Fruit fly (Drosophila melanogaster) S2 (cell line): ENCODE results near the gene brv3.

Experiments used
- CG8478 ChIP-seq: fragments of >200 bp; optimal IDR thresholded peaks from 2 replicates; lab custom pipeline; 2018
- CTCF ChIP-seq, 2 experiments: fragments of >200 bp; optimal IDR thresholded peaks; 2 replicates each; lab custom pipeline; 2018

Gene brv3

DNA sequence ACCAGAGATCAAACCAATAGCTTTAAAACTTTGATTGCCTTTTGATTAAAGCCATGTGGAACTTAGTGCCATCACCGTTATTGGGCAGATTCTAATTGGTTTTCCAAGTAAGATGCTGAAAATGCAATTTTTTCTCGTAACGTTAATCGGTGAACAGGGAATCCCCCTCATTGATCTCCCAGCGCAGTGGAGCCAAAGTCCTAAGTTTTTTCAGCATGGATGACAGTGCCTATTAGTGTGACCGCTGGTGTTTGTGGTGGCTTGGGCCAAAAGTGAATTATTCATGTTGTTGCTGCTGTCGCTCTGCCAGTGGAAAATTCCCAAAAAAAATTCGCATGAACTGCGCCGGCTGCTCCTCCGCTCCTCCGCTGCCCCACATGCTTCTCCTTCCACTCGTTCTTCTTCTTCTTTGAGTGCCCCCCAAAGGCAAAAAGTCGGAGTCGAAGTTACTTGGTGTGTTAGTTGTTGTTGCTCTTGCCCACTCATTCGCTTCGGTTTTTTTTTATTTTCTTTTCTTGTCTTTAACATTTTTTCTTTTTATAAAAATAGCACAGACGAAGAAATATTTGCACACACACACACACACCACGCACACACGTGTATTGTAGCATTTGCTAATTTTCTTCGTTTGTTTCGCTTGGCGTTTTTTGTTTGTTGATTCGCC is 23.7 kb upstream of the brv3 start:
- TF ChIP-seq CTCF (optimal IDR thresholded peaks at IDR 0.05; lab: Kevin White, UChicago) = no peak
- no peak for TF ChIP-seq CG8478 (lab: Kevin White, UChicago)

DNA sequence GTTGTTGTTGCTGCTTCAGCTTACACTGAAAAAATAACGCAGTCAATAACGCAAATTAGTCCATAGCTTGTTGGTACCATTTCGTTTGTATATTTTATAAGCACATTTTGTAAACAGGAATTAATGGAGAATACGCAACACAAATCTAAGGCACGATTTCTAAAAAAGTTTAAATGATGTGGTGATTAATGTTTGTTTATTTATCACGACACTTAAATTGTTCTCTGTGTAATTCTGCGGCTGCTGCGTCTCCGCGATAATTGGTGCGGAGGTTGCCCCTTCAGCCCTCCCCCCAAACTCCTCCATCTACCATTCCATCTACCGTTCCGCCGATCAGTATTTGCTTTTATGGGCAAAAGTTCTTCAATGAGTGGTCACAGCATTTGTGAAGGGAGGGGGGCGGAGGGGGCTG is 23.1 kb upstream of the brv3 start:
- no peak for TF ChIP-seq CTCF (optimal IDR thresholded peaks at IDR 0.05; lab: Kevin White, UChicago)

DNA sequence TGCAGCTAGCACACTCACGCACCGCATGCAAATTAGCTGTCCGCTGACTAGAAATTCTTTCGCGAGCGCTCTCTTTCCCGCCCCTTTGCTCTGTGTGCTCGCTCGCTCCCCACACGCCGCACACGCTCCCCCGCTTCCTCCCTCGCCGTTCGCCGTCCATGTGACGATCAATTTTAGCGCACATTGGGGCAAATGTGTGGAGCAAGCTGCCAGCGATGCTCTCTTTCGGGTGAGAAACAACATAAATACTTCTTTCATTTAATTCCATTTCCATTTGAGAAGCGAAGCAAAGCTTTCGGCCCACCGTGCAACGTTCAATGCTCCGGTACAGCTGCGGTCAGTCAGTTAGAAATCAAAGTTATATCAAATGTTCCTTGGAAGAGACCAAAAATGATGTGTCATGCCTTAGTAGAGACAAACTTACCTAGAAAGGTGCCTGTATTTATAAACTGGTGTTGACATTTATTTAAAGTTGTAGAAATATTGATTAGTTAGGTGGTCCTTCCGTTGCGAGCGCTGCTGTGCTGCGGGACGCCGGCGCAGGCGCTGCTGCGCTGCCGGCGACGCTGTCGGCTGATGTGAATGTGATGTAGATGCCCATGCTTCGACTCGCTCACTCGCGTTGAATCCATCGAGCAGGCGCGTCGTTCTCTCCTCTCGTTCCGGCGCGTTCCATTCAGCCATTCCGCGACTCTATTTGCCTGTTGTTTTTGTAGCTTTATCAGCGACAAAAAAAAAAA is 21.8 kb upstream of the brv3 start:
- TF ChIP-seq CG8478 (lab: Kevin White, UChicago) (no peak), CTCF (optimal IDR thresholded peaks at IDR 0.05; lab: Kevin White, UChicago) (peak; percentile 23 to 40)

DNA sequence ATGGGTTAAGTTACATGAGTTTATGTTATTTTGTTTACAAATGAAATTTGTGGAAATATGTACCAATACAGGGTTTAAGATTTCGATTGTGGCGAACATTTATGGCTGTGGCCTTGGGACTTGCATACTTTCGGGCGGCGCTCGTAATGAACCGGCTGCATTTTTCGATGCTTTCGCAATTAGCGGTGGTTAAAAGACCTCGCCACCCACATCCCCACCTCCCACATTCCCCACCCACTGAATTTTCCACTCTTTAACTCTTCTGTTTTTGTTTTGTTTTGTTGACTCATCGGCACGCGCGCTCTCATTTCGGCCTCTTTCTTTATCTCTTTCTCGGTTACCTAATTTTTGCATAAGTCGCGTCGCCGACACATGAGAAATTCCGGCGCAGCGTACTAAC is 21.2 kb upstream of the brv3 start:
- TF ChIP-seq CTCF (optimal IDR thresholded peaks at IDR 0.05; lab: Kevin White, UChicago) (no peak), CG8478 (lab: Kevin White, UChicago) (no peak)

DNA sequence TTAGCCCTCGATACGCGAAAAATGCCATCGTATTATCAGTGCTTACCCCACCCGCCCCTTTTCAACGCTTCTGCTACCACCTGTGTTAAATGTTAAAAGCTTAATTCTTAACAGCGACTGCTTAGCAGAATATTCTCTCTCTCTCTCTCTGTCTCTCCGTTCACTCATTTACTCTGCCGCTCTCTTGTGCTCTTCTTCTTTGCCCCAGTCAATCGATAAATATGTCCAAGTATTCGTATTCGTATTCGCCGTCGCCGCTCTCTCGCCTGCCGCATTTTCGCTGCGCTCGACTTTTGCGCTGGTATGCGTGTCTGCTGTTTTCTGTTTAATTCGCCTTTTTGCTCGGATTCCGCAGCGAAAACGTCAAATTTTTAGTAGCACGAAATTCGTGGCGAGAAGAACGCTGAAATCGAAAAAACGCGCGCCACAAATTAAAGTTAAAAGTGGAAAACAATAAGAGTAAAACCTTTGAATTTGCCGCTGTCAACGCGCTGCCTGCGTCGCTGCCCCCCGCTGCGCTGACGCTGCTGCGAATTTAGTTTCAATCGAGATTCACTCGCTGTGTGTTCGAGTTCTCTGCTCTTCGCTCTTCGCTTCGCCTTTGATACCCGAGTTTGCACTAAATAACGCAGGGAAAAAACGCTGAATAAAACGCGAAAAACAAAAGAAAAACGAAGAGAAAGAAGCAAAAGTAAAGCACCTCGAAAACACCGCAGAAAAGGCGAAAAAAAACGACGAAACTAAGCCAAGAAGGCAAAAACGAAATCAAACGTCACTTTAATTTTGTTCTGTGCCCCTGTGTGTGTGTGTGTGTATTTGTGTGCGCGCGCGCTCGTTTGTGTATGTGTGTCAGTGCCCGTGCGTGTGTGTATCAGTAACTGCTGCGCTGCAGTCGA is 18.4 kb upstream of the brv3 start:
- TF ChIP-seq CG8478 (lab: Kevin White, UChicago) (no peak), CTCF (optimal IDR thresholded peaks at IDR 0.05; lab: Kevin White, UChicago) (no peak)

DNA sequence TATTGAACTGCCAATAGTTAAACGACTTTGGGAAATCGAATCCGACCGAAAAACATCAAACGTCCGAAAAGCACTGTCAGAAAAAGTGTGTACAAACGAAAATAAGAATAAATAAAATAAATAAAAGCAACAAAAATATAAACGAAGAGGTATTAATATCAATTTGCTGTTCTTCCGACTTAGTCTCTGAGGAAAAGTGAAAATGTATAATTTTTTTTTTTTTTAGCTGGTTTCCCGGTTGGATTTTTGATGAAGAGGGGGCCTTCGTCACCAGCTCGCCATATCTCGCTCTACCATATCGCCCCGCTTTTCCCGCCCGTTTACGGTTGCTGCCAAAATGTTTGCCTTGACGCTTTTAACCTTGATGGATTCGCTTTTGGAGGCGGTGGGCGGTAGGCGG is 14.3 kb upstream of the brv3 start:
- no peak for TF ChIP-seq CTCF (optimal IDR thresholded peaks at IDR 0.05; lab: Kevin White, UChicago)
- no peak for TF ChIP-seq CG8478 (lab: Kevin White, UChicago)

DNA sequence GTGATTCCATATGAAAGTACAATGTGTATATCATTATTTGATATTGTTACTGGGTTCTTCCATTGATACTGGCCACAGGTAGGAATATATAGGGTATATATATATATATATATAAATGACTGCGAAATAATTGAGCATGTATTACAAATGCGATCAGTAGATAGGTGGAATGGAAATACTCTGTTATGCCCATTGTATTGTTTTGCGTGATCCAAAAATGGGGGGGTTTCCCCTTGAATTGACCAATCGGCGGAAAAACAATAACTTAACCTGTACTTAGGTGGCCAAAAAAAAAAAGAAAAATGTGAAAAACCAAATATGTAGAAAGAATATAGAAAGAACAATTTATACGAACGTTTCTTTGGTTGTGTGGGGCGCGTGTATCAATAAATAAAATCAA is 13.5 kb upstream of the brv3 start:
- TF ChIP-seq CTCF (optimal IDR thresholded peaks at IDR 0.05; lab: Kevin White, UChicago) (no peak), CG8478 (lab: Kevin White, UChicago) (no peak)

DNA sequence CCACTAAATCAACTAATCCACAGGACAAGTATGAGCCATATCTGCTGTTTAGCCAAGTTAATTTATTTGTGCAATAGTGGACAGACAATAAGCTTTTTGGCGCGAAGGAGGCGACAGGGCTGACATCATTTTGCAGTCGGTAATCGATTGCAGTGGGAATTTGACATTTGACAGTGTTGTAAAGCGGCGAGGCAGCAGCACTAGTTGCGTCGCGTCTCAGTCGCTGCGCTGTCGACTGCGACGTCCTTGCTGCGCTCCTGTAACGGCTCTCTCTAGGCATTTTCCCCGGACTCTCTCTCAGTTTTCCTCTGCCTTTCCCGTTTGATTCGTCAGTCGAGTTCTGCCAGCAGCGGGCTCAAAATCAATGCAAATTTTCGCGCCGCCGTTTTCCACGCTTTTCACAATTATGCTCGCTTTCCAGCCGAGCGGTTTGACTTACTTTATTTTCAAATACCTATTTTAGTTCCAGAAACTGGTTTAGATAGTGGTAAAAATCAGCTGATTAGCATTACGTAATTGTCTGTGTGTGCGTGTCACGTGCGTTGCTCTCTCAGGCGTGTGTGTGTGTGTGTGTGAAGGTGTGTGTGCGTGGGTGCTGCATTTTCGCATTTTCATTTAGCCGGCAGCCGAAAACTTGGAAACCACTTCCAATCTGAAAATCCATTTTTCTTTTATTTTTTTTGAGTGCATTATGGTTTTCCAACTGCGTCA is 12.6 kb upstream of the brv3 start:
- no peak for TF ChIP-seq CG8478 (lab: Kevin White, UChicago)
- TF ChIP-seq CTCF (optimal IDR thresholded peaks at IDR 0.05; lab: Kevin White, UChicago) = no peak

DNA sequence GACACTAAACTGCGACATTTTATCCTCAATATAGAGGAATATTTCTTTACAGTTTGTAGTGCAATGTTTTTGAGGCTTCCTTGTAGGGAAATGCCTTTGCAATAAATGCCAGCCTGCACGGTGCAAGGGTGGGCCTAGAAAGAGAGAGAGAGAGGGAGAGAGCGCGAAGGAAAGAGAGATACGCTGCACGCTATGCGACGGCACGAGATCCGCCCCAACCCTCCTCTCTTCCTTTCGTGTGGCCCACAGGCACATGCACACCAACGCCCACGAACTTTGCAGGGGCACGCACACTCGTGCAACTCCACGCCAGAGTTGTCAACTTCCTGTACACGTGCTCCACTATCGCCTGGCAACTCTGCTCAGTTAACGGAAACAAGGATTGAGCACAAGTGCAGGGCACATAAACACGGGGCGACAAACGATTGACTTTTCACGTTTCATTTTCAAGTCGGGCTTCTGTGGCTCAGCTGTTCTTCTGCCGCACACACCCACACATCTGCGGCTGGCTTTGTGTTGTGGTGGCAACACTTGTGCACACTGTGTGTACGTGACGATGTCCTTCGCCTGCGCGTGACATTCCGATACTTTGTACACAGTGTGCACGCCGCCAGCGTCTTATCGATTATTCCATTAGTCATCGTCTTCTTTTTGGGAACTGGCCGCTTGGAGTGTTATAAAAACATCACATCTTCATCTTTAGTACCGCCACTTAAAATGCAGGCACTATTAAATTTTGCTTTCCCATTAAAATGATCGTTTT is 11.8 kb upstream of the brv3 start:
- no peak for TF ChIP-seq CG8478 (lab: Kevin White, UChicago)
- TF ChIP-seq CTCF (optimal IDR thresholded peaks at IDR 0.05; lab: Kevin White, UChicago) = no peak

DNA sequence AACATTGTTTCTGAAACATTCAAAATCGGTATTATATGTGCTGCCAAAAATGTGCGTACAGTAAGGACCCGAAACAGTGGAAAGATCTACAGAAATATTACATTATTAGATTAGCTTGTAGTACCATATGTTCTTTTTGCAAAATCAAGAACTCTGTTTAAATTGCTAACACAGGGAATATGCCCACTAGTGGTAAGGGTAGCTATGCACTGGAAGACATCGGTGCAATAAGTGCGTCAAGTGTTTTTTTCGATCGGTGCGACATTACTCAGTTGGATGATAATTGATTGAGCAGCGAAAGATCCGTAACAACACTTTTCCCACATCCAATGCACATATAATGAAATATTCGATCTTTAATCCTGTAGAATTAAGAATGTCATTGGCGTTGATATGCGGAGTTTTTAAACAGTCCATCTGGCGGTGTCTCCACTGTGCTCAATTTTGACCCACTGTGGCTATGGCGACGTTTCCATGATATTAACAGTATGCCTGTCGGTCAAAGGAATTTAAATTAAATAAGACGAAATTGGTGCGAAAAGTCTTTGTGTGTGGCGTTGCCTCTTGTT is 10.8 kb upstream of the brv3 start:
- TF ChIP-seq CTCF (optimal IDR thresholded peaks at IDR 0.05; lab: Kevin White, UChicago) (no peak), CG8478 (lab: Kevin White, UChicago) (no peak)

DNA sequence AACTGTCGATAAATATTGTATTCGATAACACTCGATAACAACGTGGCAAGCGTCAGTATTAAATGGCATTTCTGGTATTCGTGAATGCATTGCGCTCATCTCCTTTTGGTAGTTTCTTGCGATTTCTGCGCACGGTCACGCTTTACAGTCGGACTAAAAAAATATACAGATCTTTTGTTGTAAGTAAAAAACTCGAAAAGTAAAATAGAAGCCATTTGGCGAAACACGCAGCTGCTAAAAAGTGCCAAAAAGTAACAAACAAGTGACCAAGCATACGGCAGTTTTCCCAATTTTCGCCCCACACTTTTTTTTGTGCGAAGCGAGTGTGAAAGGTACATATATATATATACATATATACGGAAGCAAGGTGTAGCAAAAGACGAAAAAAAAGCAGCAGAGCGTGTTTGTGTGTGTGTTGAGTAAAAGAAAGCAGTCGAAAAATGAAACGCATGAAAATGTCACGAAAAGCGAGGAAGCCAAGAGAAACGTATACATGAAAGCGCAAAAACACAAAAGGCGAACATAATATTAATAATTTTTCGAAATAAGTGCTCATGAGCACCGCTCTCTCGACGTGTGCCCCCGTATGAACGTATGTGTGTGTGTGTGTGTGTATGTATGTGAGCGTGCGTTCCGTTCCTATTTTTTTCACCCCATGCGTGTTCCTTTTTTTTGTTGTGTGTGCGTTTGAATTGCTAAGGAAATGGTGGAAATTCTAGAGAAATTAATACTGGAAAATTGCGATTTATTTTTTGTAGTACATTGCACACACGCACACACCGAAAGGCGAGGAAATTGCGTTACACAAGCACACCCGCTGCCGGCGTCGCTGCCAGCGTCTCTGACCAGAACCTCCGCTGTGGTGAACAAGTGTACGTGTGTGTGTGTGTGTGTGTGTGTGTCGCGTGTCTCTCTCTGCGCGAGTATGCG is 9.7 kb upstream of the brv3 start, which contains the start of gene sgg:
Gene sgg (plus strand): TSS at position 106 of the 930 bp plus-strand sequence.
- TF ChIP-seq CG8478 (lab: Kevin White, UChicago) = no peak
- no peak for TF ChIP-seq CTCF (optimal IDR thresholded peaks at IDR 0.05; lab: Kevin White, UChicago)

DNA sequence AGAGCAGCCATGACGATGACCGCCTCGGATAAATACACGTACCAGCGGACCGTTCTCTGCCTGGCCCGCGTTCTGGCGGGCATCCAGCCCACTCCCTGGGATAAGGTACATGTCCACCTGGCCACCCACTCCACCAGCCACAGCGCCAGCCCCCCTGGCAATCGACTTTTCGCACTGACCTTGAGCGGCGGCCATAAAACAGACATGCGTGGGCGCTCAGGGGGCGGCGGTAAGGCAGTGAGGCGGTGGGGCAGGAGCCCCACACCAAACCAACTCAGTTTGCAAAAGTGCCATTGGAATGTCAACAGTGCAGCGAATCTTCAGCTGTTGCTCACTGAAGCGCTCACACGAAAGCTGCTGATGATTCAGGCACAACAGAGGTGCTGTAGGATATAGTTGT is 634 bp upstream of the brv3 start:
- TF ChIP-seq CTCF (optimal IDR thresholded peaks at IDR 0.05; lab: Kevin White, UChicago) = no peak
- no peak for TF ChIP-seq CG8478 (lab: Kevin White, UChicago)
